Fruit fly (Drosophila melanogaster) whole organism, prepupa: ENCODE measurements around the gene CG13059.

Source experiments
- Blimp-1 ChIP-seq: fragments of 200-800 bp; sonication (Bioruptor generic); optimal IDR thresholded peaks from 3 replicates; lab custom pipeline; 2017; ENCODE audit warnings: missing biosample characterization, missing genetic modification characterization, mild to moderate bottlenecking, moderate library complexity, missing genetic modification reagents
- CG10631 ChIP-seq: fragments of 200-800 bp; sonication (Bioruptor generic); optimal IDR thresholded peaks from 2 replicates; lab custom pipeline; 2016; ENCODE audit warnings: missing biosample characterization, missing genetic modification characterization
- CG10669 ChIP-seq: fragments of 200-800 bp; sonication (Bioruptor generic); optimal IDR thresholded peaks from 3 replicates; lab custom pipeline; 2018; ENCODE audit warnings: missing biosample characterization, mild to moderate bottlenecking, missing genetic modification characterization, moderate library complexity
- CG11762 ChIP-seq: fragments of 200-800 bp; sonication (Bioruptor generic); optimal IDR thresholded peaks from 3 replicates; lab custom pipeline; 2016; ENCODE audit warnings: missing biosample characterization, missing genetic modification characterization; ENCODE audit not compliant: insufficient read depth
- CG15336 ChIP-seq: fragments of 200-800 bp; sonication (Bioruptor generic); IDR thresholded peaks from 2 replicates; pipeline ENCODE4 v1.3.6; 2022; ENCODE audit warnings: missing biosample characterization, missing genetic modification characterization
- CG1621 ChIP-seq: fragments of 200-800 bp; sonication (Bioruptor generic); optimal IDR thresholded peaks from 3 replicates; lab custom pipeline; 2018; ENCODE audit warnings: missing biosample characterization, mild to moderate bottlenecking, missing genetic modification characterization
- CG16779 ChIP-seq: fragments of 200-800 bp; sonication (Bioruptor generic); optimal IDR thresholded peaks from 3 replicates; lab custom pipeline; 2017; ENCODE audit warnings: missing biosample characterization, mild to moderate bottlenecking, missing genetic modification characterization
- CG3032 ChIP-seq: fragments of 200-800 bp; optimal IDR thresholded peaks from 2 replicates; lab custom pipeline; 2019; ENCODE audit warnings: missing biosample characterization, mild to moderate bottlenecking, missing genetic modification characterization, moderate library complexity
- CG32006 ChIP-seq: fragments of 200-800 bp; sonication (Bioruptor generic); optimal IDR thresholded peaks from 3 replicates; lab custom pipeline; 2017; ENCODE audit warnings: missing biosample characterization, mild to moderate bottlenecking, missing genetic modification characterization
- CG34406 ChIP-seq: fragments of 200-800 bp; sonication (Bioruptor generic); optimal IDR thresholded peaks from 3 replicates; lab custom pipeline; 2016; ENCODE audit warnings: missing biosample characterization, missing genetic modification characterization
- CG3919 ChIP-seq: fragments of 200-800 bp; sonication (Bioruptor generic); optimal IDR thresholded peaks from 3 replicates; lab custom pipeline; 2016; ENCODE audit warnings: missing biosample characterization, missing genetic modification characterization
- CG6163 ChIP-seq: fragments of 200-800 bp; sonication (Bioruptor generic); IDR thresholded peaks from 3 replicates; pipeline ENCODE4 v1.3.6; 2022; ENCODE audit warnings: missing biosample characterization, missing genetic modification characterization
- CG6792 ChIP-seq: fragments of 200-800 bp; sonication (Bioruptor generic); optimal IDR thresholded peaks from 3 replicates; lab custom pipeline; 2016; ENCODE audit warnings: missing biosample characterization, missing genetic modification characterization
- CG6808 ChIP-seq: fragments of 200-800 bp; sonication (Bioruptor generic); optimal IDR thresholded peaks from 3 replicates; lab custom pipeline; 2017; ENCODE audit warnings: missing biosample characterization, missing genetic modification characterization, mild to moderate bottlenecking, moderate library complexity, missing genetic modification reagents
- CG8119 ChIP-seq: fragments of 200-800 bp; sonication (Bioruptor generic); IDR thresholded peaks from 3 replicates; pipeline ENCODE4 v1.3.6; 2022; ENCODE audit warnings: missing biosample characterization, missing genetic modification characterization
- Eip78C ChIP-seq: fragments of 200-800 bp; sonication (Bioruptor generic); peaks from one replicate; lab custom pipeline; 2016; ENCODE audit warnings: missing biosample characterization, missing genetic modification characterization
- Eip93F ChIP-seq: fragments of 200-800 bp; sonication (Bioruptor generic); optimal IDR thresholded peaks from 2 replicates; lab custom pipeline; 2016; ENCODE audit warnings: missing biosample characterization, mild to moderate bottlenecking, missing genetic modification characterization
- Ets21C ChIP-seq: fragments of 200-800 bp; sonication (Bioruptor generic); optimal IDR thresholded peaks from 3 replicates; lab custom pipeline; 2016; ENCODE audit warnings: missing biosample characterization, missing genetic modification characterization
- Ets96B ChIP-seq: fragments of 200-800 bp; optimal IDR thresholded peaks from 2 replicates; lab custom pipeline; 2019; ENCODE audit warnings: missing biosample characterization, mild to moderate bottlenecking, missing genetic modification characterization, moderate library complexity
- Gug ChIP-seq: fragments of 200-800 bp; sonication (Bioruptor generic); IDR thresholded peaks from 2 replicates; pipeline ENCODE4 v1.3.6; 2022; ENCODE audit warnings: missing biosample characterization, missing genetic modification characterization
- Hr39 ChIP-seq: fragments of 200-800 bp; sonication (Bioruptor generic); optimal IDR thresholded peaks from 2 replicates; lab custom pipeline; 2016; ENCODE audit warnings: missing biosample characterization, missing genetic modification characterization
- Hr4 ChIP-seq: fragments of 200-800 bp; sonication (Bioruptor generic); optimal IDR thresholded peaks from 3 replicates; lab custom pipeline; 2016; ENCODE audit warnings: missing biosample characterization, missing genetic modification characterization
- OdsH ChIP-seq: fragments of 200-800 bp; sonication (Bioruptor generic); optimal IDR thresholded peaks from 3 replicates; lab custom pipeline; 2016; ENCODE audit warnings: missing biosample characterization, missing genetic modification characterization
- Sox102F ChIP-seq: fragments of 200-800 bp; sonication (Bioruptor generic); optimal IDR thresholded peaks from 2 replicates; lab custom pipeline; 2016; ENCODE audit warnings: missing biosample characterization, mild to moderate bottlenecking, missing genetic modification characterization
- Sox14 ChIP-seq: fragments of 200-800 bp; sonication (Bioruptor generic); optimal IDR thresholded peaks from 3 replicates; lab custom pipeline; 2016; ENCODE audit warnings: missing biosample characterization, missing genetic modification characterization
- Sox15 ChIP-seq: fragments of 200-800 bp; sonication (Bioruptor generic); optimal IDR thresholded peaks from 3 replicates; lab custom pipeline; 2016; ENCODE audit warnings: missing biosample characterization, missing genetic modification characterization
- achi ChIP-seq: fragments of 200-800 bp; sonication (Bioruptor generic); optimal IDR thresholded peaks from 3 replicates; lab custom pipeline; 2016; ENCODE audit warnings: missing biosample characterization, missing genetic modification characterization
- acj6 ChIP-seq: fragments of 200-800 bp; sonication (Bioruptor generic); optimal IDR thresholded peaks from 3 replicates; lab custom pipeline; 2016; ENCODE audit warnings: missing biosample characterization, missing genetic modification characterization
- dac ChIP-seq: fragments of 200-800 bp; sonication (Bioruptor generic); optimal IDR thresholded peaks from 2 replicates; lab custom pipeline; 2017; ENCODE audit warnings: missing biosample characterization, mild to moderate bottlenecking, missing genetic modification characterization
- eg ChIP-seq: fragments of 200-800 bp; sonication (Bioruptor generic); IDR thresholded peaks from 3 replicates; pipeline ENCODE4 v1.3.6; 2022; ENCODE audit warnings: missing biosample characterization, missing genetic modification characterization
- esn ChIP-seq: fragments of 200-800 bp; sonication (Bioruptor generic); optimal IDR thresholded peaks from 2 replicates; lab custom pipeline; 2016; ENCODE audit warnings: missing biosample characterization, mild to moderate bottlenecking, missing genetic modification characterization, moderate library complexity
- fd59A ChIP-seq: fragments of 200-800 bp; sonication (Bioruptor generic); optimal IDR thresholded peaks from 2 replicates; lab custom pipeline; 2017; ENCODE audit warnings: missing biosample characterization, mild to moderate bottlenecking, missing genetic modification characterization, missing genetic modification reagents
- fd85E ChIP-seq: fragments of 200-800 bp; sonication (Bioruptor generic); optimal IDR thresholded peaks from 3 replicates; lab custom pipeline; 2016; ENCODE audit warnings: missing biosample characterization, missing genetic modification characterization
- lz ChIP-seq: fragments of 200-800 bp; sonication (Bioruptor generic); optimal IDR thresholded peaks from 3 replicates; lab custom pipeline; 2016; ENCODE audit warnings: missing biosample characterization, missing genetic modification characterization
- net ChIP-seq: fragments of 200-800 bp; sonication (Bioruptor generic); optimal IDR thresholded peaks from 3 replicates; lab custom pipeline; 2016; ENCODE audit warnings: missing biosample characterization, missing genetic modification characterization
- pdm3 ChIP-seq: fragments of 200-800 bp; sonication (Bioruptor generic); optimal IDR thresholded peaks from 3 replicates; lab custom pipeline; 2016; ENCODE audit warnings: missing biosample characterization, missing genetic modification characterization
- salr ChIP-seq, 2 experiments: fragments of 200-800 bp; sonication (Bioruptor generic); optimal IDR thresholded peaks; 3 replicates each; lab custom pipeline; 2016 to 2018; ENCODE audit warnings: missing biosample characterization in 2 of 2, missing genetic modification characterization in 2 of 2, mild to moderate bottlenecking in 1 of 2
- spab ChIP-seq: fragments of 200-800 bp; sonication (Bioruptor generic); optimal IDR thresholded peaks from 2 replicates; lab custom pipeline; 2017; ENCODE audit warnings: missing biosample characterization, mild to moderate bottlenecking, missing genetic modification characterization, missing genetic modification reagents
- ss ChIP-seq, 2 experiments: fragments of 200-800 bp; sonication (Bioruptor generic); optimal IDR thresholded peaks; 2 replicates in 1 of 2; 3 replicates in 1 of 2; lab custom pipeline; 2017 to 2018; ENCODE audit warnings: mild to moderate bottlenecking in 2 of 2, missing biosample characterization in 2 of 2, missing genetic modification characterization in 2 of 2, moderate library complexity in 1 of 2
- topi ChIP-seq: fragments of 200-800 bp; sonication (Bioruptor generic); optimal IDR thresholded peaks from 3 replicates; lab custom pipeline; 2016; ENCODE audit warnings: missing biosample characterization, missing genetic modification characterization
- vri ChIP-seq: fragments of 200-800 bp; sonication (Bioruptor generic); optimal IDR thresholded peaks from 3 replicates; lab custom pipeline; 2016; ENCODE audit warnings: missing biosample characterization, mild to moderate bottlenecking, missing genetic modification characterization

Gene CG13059

DNA sequence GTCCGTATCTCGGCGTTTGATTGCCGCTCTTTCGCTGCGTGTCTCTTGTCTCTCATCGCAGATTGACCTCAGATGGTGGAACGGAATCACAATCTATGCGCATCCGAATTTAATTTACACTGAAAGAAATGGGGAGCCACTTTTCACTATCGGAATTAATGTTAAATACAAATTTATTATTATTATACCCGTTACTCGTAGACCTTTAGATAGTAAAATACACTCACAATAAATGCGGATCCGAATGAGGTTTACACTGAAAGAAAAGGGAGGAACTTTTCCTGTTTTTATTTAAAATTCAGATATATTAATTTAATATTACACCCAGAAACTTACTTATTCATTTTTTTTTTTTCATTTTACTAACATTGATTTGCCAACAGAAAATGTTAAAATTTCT lies 34.4 kb upstream of the CG13059 start:
- TF ChIP-seq CG10631 (GFP tag; lab: Kevin White, UChicago) (peak; percentile 33), eg (peak; percentile 14; the same call in 1 of the 3 replicates), pdm3 (peak; percentile 10), CG11762 (GFP tag; lab: Kevin White, UChicago) (peak; percentile 15), CG1621 (tag; lab: Kevin White, UChicago) (peak; percentile 12), OdsH (GFP tag; lab: Kevin White, UChicago) (peak; percentile 26), CG32006 (GFP tag; lab: Kevin White, UChicago) (peak; percentile 25), Blimp-1 (GFP tag; lab: Kevin White, UChicago) (no peak), Eip78C (GFP tag; lab: Kevin White, UChicago) (peak; percentile 73), CG15336 (GFP tag; lab: Robert Waterston, UW) (peak; percentile 8; the same call in 1 of the 2 replicates), CG10669 (GFP tag; lab: Kevin White, UChicago) (peak; percentile 4), acj6 (GFP tag; lab: Kevin White, UChicago) (peak; percentile 30), Hr4 (GFP tag; lab: Kevin White, UChicago) (peak; percentile 18), Ets96B (tag; lab: Kevin White, UChicago) (peak; percentile 14), net (GFP tag; lab: Kevin White, UChicago) (no peak), fd59A (no peak), Hr39 (GFP tag; lab: Kevin White, UChicago) (no peak), ss (GFP tag; optimal IDR thresholded peaks at IDR 0.05; lab: Kevin White, UChicago) (no peak), achi (peak; percentile 23), CG6163 (GFP tag; lab: Robert Waterston, UW) (0 out of 3 replicates have a peak, but pooled peaks have one; percentile 45), topi (GFP tag; lab: Kevin White, UChicago) (no peak), spab (GFP tag; lab: Kevin White, UChicago) (peak; percentile 12), CG34406 (peak; percentile 5), CG8119 (GFP tag; lab: Robert Waterston, UW) (peak; percentile 46; the same call in 1 of the 3 replicates), Sox102F (GFP tag; lab: Kevin White, UChicago) (no peak), Gug (GFP tag; lab: Robert Waterston, UW) (no peak)
- TF ChIP-seq, all 60 proteins: peak for 18

DNA sequence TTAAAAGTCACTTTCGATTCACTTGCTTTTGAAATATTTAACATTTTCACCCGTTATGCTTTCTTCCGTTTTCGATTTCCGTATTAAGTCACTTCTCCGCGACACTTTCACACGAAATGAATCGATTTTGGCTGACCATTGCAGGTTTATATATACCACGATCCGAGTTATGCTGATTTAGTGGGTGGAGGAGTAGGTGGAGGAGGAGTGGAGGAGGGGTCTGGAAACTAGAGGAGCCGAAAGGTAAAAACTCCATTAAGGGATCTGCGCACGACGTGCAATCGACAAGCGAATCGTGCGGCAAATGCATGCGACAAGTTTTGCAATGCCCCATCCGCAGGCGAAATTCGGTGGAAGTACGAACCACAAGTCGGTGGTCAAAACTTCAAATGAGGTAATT lies 32.6 kb upstream of the CG13059 start, which contains the start of gene CG13045:
Gene CG13045 (minus strand): TSS at position 101 of the 400 bp plus-strand sequence.
- TF ChIP-seq CG1621 (tag; lab: Kevin White, UChicago) (no peak), acj6 (GFP tag; lab: Kevin White, UChicago) (no peak), Ets21C (GFP tag; lab: Kevin White, UChicago) (no peak), Eip93F (GFP tag; lab: Kevin White, UChicago) (no peak), CG6808 (GFP tag; lab: Kevin White, UChicago) (no peak), CG11762 (GFP tag; lab: Kevin White, UChicago) (no peak), Hr39 (GFP tag; lab: Kevin White, UChicago) (no peak), ss (GFP tag; optimal IDR thresholded peaks at IDR 0.05; lab: Kevin White, UChicago) (no peak), lz (GFP tag; lab: Kevin White, UChicago) (no peak), CG10669 (GFP tag; lab: Kevin White, UChicago) (no peak), CG6792 (GFP tag; lab: Kevin White, UChicago) (no peak), CG16779 (tag; lab: Kevin White, UChicago) (no peak), Sox15 (GFP tag; lab: Kevin White, UChicago) (no peak), salr (GFP tag; optimal IDR thresholded peaks at IDR 0.05; lab: Kevin White, UChicago) (no peak), esn (GFP tag; lab: Kevin White, UChicago) (no peak), topi (GFP tag; lab: Kevin White, UChicago) (no peak), Blimp-1 (GFP tag; lab: Kevin White, UChicago) (no peak), vri (GFP tag; lab: Kevin White, UChicago) (no peak), pdm3 (no peak)

DNA sequence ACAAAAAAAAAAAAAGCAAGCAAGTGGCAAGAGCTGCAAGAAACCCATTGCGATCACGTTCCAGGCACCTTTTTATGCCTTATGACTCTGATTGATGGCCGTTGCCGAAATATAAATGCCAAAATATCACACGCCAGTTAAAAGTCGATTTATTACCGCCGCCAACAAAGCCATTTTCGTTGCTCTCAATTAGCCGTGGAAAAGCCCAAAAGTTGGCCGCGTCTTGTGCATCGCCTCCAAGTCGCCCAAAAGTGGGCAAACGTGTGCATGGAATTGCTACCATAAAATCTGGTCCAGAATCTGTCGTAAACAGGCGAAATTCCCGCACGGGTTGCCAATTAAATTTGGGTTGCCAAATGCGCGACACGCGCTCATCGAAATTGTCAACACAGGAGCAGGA lies 31.8 kb upstream of the CG13059 start:
- TF ChIP-seq CG3032 (tag; lab: Kevin White, UChicago), result no peak
- no peak for TF ChIP-seq Eip93F (GFP tag; lab: Kevin White, UChicago)
- TF ChIP-seq Hr39 (GFP tag; lab: Kevin White, UChicago), result no peak
- no peak for TF ChIP-seq dac (GFP tag; lab: Kevin White, UChicago)
- peak; percentile 22 for TF ChIP-seq CG3919 (GFP tag; lab: Kevin White, UChicago)
- no peak for TF ChIP-seq Hr4 (GFP tag; lab: Kevin White, UChicago)
- TF ChIP-seq topi (GFP tag; lab: Kevin White, UChicago), result no peak
- no peak for TF ChIP-seq Sox14 (GFP tag; lab: Kevin White, UChicago)
- no peak for TF ChIP-seq ss (GFP tag; optimal IDR thresholded peaks at IDR 0.05; lab: Kevin White, UChicago)
- TF ChIP-seq fd85E (GFP tag; lab: Kevin White, UChicago), result no peak
- 0 out of 3 replicates have a peak, but pooled peaks have one; percentile 30 for TF ChIP-seq CG6163 (GFP tag; lab: Robert Waterston, UW)
